Fruit fly (Drosophila melanogaster): ENCODE results near the gene dj-1beta.
A peak's percentile ranks its signal among the peaks of the same experiment; 100 is the strongest.

dj-1beta gene

dm6 chr3R:30766922-30767504 lies 39.9 kb upstream of the dj-1beta start:
- TF ChIP-seq fd96Ca (GFP tag; IDR thresholded peaks at IDR 0.05) (0 out of 3 replicates have a peak, but pooled peaks have one; percentile 41), CG12605 (GFP tag; IDR thresholded peaks at IDR 0.05) (no peak)

dm6 chr3R:30767556-30767955 lies 39.4 kb upstream of the dj-1beta start:
- TF ChIP-seq CG8159 (tag; optimal IDR thresholded peaks at IDR 0.05): no peak
- no peak for TF ChIP-seq D1 (tag; optimal IDR thresholded peaks at IDR 0.05)
- no peak for TF ChIP-seq CG15710 (tag; optimal IDR thresholded peaks at IDR 0.05)
- no peak for TF ChIP-seq Snoo (tag; optimal IDR thresholded peaks at IDR 0.05)
- TF ChIP-seq CG34367 (tag; optimal IDR thresholded peaks at IDR 0.05): no peak
- no peak for TF ChIP-seq gl (tag; optimal IDR thresholded peaks at IDR 0.05)
- TF ChIP-seq fd96Ca (GFP tag; IDR thresholded peaks at IDR 0.05): no peak
- TF ChIP-seq rn (GFP tag; IDR thresholded peaks at IDR 0.05): no peak
- TF ChIP-seq CG14655 (GFP tag; optimal IDR thresholded peaks at IDR 0.05): no peak
- no peak for TF ChIP-seq CG8301 (tag; optimal IDR thresholded peaks at IDR 0.05)
- no peak for TF ChIP-seq CG17806 (tag; optimal IDR thresholded peaks at IDR 0.05)

dm6 chr3R:30770069-30770633 lies 36.8 kb upstream of the dj-1beta start:
- TF ChIP-seq gl (tag; optimal IDR thresholded peaks at IDR 0.05) (no peak), CG14655 (GFP tag; optimal IDR thresholded peaks at IDR 0.05) (peak; percentile 15)

dm6 chr3R:30770709-30771108 lies 36.2 kb upstream of the dj-1beta start:
- TF ChIP-seq CG15710 (tag; optimal IDR thresholded peaks at IDR 0.05) (no peak), CG4496 (GFP tag; IDR thresholded peaks at IDR 0.05) (no peak), CG12605 (GFP tag; IDR thresholded peaks at IDR 0.05) (no peak), CG34367 (tag; optimal IDR thresholded peaks at IDR 0.05) (no peak), CG9948 (tag; optimal IDR thresholded peaks at IDR 0.05) (no peak), CG17806 (tag; optimal IDR thresholded peaks at IDR 0.05) (no peak), rn (GFP tag; IDR thresholded peaks at IDR 0.05) (no peak), Pif1B (GFP tag; optimal IDR thresholded peaks at IDR 0.05) (no peak), Ets98B (GFP tag; IDR thresholded peaks at IDR 0.05) (no peak), CG10348 (GFP tag; IDR thresholded peaks at IDR 0.05) (no peak), CG13204 (GFP tag; optimal IDR thresholded peaks at IDR 0.05) (no peak), fd96Ca (GFP tag; IDR thresholded peaks at IDR 0.05) (no peak), D1 (tag; optimal IDR thresholded peaks at IDR 0.05) (no peak), CG8301 (tag; optimal IDR thresholded peaks at IDR 0.05) (no peak), Pif1A (GFP tag; optimal IDR thresholded peaks at IDR 0.05) (no peak), CG32121 (GFP tag; IDR thresholded peaks at IDR 0.05) (no peak), CG8159 (tag; optimal IDR thresholded peaks at IDR 0.05) (no peak), gl (tag; optimal IDR thresholded peaks at IDR 0.05) (no peak), Snoo (tag; optimal IDR thresholded peaks at IDR 0.05) (no peak), EcR (GFP tag; optimal IDR thresholded peaks at IDR 0.05) (no peak)

dm6 chr3R:30772779-30773546 lies 34.0 kb upstream of the dj-1beta start:
- TF ChIP-seq gl (tag; optimal IDR thresholded peaks at IDR 0.05): no peak
- peak; percentile 22 for TF ChIP-seq CG9948 (tag; optimal IDR thresholded peaks at IDR 0.05)
- no peak for TF ChIP-seq D1 (tag; optimal IDR thresholded peaks at IDR 0.05)
- TF ChIP-seq CG8159 (tag; optimal IDR thresholded peaks at IDR 0.05): peak; percentile 61
- peak; percentile 43 for TF ChIP-seq CG14655 (GFP tag; optimal IDR thresholded peaks at IDR 0.05)
- peak; percentile 25 for TF ChIP-seq Pif1B (GFP tag; optimal IDR thresholded peaks at IDR 0.05)
- no peak for TF ChIP-seq rn (GFP tag; IDR thresholded peaks at IDR 0.05)
- TF ChIP-seq CG34367 (tag; optimal IDR thresholded peaks at IDR 0.05): no peak
- peak; percentile 48 for TF ChIP-seq EcR (GFP tag; optimal IDR thresholded peaks at IDR 0.05)
- TF ChIP-seq CG17806 (tag; optimal IDR thresholded peaks at IDR 0.05): peak; percentile 52
- TF ChIP-seq CG8301 (tag; optimal IDR thresholded peaks at IDR 0.05): peak; percentile 33
- no peak for TF ChIP-seq Snoo (tag; optimal IDR thresholded peaks at IDR 0.05)
- no peak for TF ChIP-seq CG10348 (GFP tag; IDR thresholded peaks at IDR 0.05)
- TF ChIP-seq CG32121 (GFP tag; IDR thresholded peaks at IDR 0.05): no peak
- no peak for TF ChIP-seq fd96Ca (GFP tag; IDR thresholded peaks at IDR 0.05)
- peak; percentile 34 for TF ChIP-seq CG13204 (GFP tag; optimal IDR thresholded peaks at IDR 0.05)
- TF ChIP-seq CG4496 (GFP tag; IDR thresholded peaks at IDR 0.05): no peak
- peak; percentile 20 for TF ChIP-seq CG15710 (tag; optimal IDR thresholded peaks at IDR 0.05)
- TF ChIP-seq CG12605 (GFP tag; IDR thresholded peaks at IDR 0.05): peak; percentile 61
- peak; percentile 25 for TF ChIP-seq Pif1A (GFP tag; optimal IDR thresholded peaks at IDR 0.05)
- no peak for TF ChIP-seq Ets98B (GFP tag; IDR thresholded peaks at IDR 0.05)

dm6 chr3R:30775249-30775648 lies 31.7 kb upstream of the dj-1beta start:
- peak; percentile 5 for TF ChIP-seq CG17806 (tag; optimal IDR thresholded peaks at IDR 0.05)
- no peak for TF ChIP-seq CG4496 (GFP tag; IDR thresholded peaks at IDR 0.05)
- no peak for TF ChIP-seq CG9948 (tag; optimal IDR thresholded peaks at IDR 0.05)
- TF ChIP-seq CG15710 (tag; optimal IDR thresholded peaks at IDR 0.05): peak; percentile 29
- no peak for TF ChIP-seq D1 (tag; optimal IDR thresholded peaks at IDR 0.05)
- TF ChIP-seq CG8159 (tag; optimal IDR thresholded peaks at IDR 0.05): no peak
- TF ChIP-seq Pif1B (GFP tag; optimal IDR thresholded peaks at IDR 0.05): no peak
- no peak for TF ChIP-seq rn (GFP tag; IDR thresholded peaks at IDR 0.05)
- TF ChIP-seq CG13204 (GFP tag; optimal IDR thresholded peaks at IDR 0.05): no peak
- TF ChIP-seq CG34367 (tag; optimal IDR thresholded peaks at IDR 0.05): no peak
- TF ChIP-seq Pif1A (GFP tag; optimal IDR thresholded peaks at IDR 0.05): peak; percentile 16
- no peak for TF ChIP-seq Ets98B (GFP tag; IDR thresholded peaks at IDR 0.05)
- no peak for TF ChIP-seq CG12605 (GFP tag; IDR thresholded peaks at IDR 0.05)
- TF ChIP-seq CG10348 (GFP tag; IDR thresholded peaks at IDR 0.05): no peak
- TF ChIP-seq CG14655 (GFP tag; optimal IDR thresholded peaks at IDR 0.05): no peak
- peak; percentile 47; the same call in 1 of the 3 replicates for TF ChIP-seq fd96Ca (GFP tag; IDR thresholded peaks at IDR 0.05)
- no peak for TF ChIP-seq gl (tag; optimal IDR thresholded peaks at IDR 0.05)
- TF ChIP-seq Snoo (tag; optimal IDR thresholded peaks at IDR 0.05): no peak
- TF ChIP-seq EcR (GFP tag; optimal IDR thresholded peaks at IDR 0.05): no peak
